Worm (Caenorhabditis elegans): ENCODE results near the gene Y113G7B.12.

- TF ChIP-seq mml-1 (tag; optimal IDR thresholded peaks at IDR 0.05): no peak
- TF ChIP-seq pha-4 (tag; optimal IDR thresholded peaks at IDR 0.05): no peak
- no peak for TF ChIP-seq ceh-9 (tag; optimal IDR thresholded peaks at IDR 0.05)
- no peak for TF ChIP-seq ZK546.5 (tag; optimal IDR thresholded peaks at IDR 0.05)
- no peak for TF ChIP-seq daf-12 (tag; optimal IDR thresholded peaks at IDR 0.05)
- TF ChIP-seq nhr-77 (tag; optimal IDR thresholded peaks at IDR 0.05): no peak
- TF ChIP-seq elt-3 (tag; optimal IDR thresholded peaks at IDR 0.05): no peak
- TF ChIP-seq ztf-4 (tag; optimal IDR thresholded peaks at IDR 0.05): no peak
- TF ChIP-seq egl-27 (tag; optimal IDR thresholded peaks at IDR 0.05): no peak
These were observed 40.5 kb downstream of the Y113G7B.12 start, which contains the start of gene srw-39 for ce11 chrV:20171941-20172340.

Measured in whole organism, L3 larva.